Worm (Caenorhabditis elegans) whole organism, L3 larva: ENCODE data around the gene scl-20.

Source experiments
- aly-2 ChIP-seq: fragments of 150-350 bp; optimal IDR thresholded peaks from 2 replicates; lab custom pipeline; 2014; ENCODE audit warnings: missing biosample characterization, missing genetic modification characterization
- ceh-16 ChIP-seq: sonication (generic microtip); optimal IDR thresholded peaks from 2 replicates; lab custom pipeline; 2017; ENCODE audit warnings: missing biosample characterization, missing genetic modification characterization
- ceh-9 ChIP-seq: sonication (generic microtip); optimal IDR thresholded peaks from 2 replicates; lab custom pipeline; 2018; ENCODE audit warnings: missing biosample characterization, missing genetic modification characterization
- lin-39 ChIP-seq: fragments of 150-350 bp; optimal IDR thresholded peaks from 2 replicates; lab custom pipeline; 2018; ENCODE audit warnings: missing biosample characterization, missing genetic modification reagents, missing genetic modification characterization
- mdl-1 ChIP-seq: fragments of 150-350 bp; optimal IDR thresholded peaks from 2 replicates; lab custom pipeline; 2014; ENCODE audit warnings: missing biosample characterization, missing genetic modification characterization
- nfya-1 ChIP-seq: sonication (generic microtip); optimal IDR thresholded peaks from 2 replicates; lab custom pipeline; 2017; ENCODE audit warnings: missing genetic modification characterization, mild to moderate bottlenecking, missing compliant biosample characterization, antibody characterized with exemption, moderate library complexity; ENCODE audit not compliant: insufficient read depth
- nhr-237 ChIP-seq: fragments of 150-350 bp; optimal IDR thresholded peaks from 2 replicates; lab custom pipeline; 2014; ENCODE audit warnings: missing biosample characterization, missing genetic modification characterization
- snpc-4 ChIP-seq: fragments of 150-350 bp; optimal IDR thresholded peaks from 2 replicates; lab custom pipeline; 2014; ENCODE audit warnings: missing biosample characterization, missing genetic modification characterization

ce11 chrV:18734381-18734780, at the start of gene scl-20:
- no peak for TF ChIP-seq snpc-4 (tag; lab: Kevin White, UChicago)
- no peak for TF ChIP-seq nhr-237 (tag; lab: Kevin White, UChicago)
- no peak for TF ChIP-seq mdl-1 (tag; lab: Kevin White, UChicago)
- no peak for TF ChIP-seq ceh-16 (tag; lab: Kevin White, UChicago)
- no peak for TF ChIP-seq nfya-1 (tag; lab: Kevin White, UChicago)
- TF ChIP-seq ceh-9 (tag; lab: Kevin White, UChicago), result no peak
- no peak for TF ChIP-seq aly-2 (tag; lab: Kevin White, UChicago)
- no peak for TF ChIP-seq lin-39 (tag; lab: Kevin White, UChicago)
